Worm (Caenorhabditis elegans) whole organism, mixed stage, embryonic: ENCODE data around the gene str-206.

Experiments used
- blmp-1 ChIP-seq: fragments of 150-350 bp; optimal IDR thresholded peaks from 2 replicates; lab custom pipeline; 2014; ENCODE audit warnings: missing biosample characterization, missing genetic modification characterization
- ceh-43 ChIP-seq: fragments of 200-800 bp; sonication (Bioruptor generic); optimal IDR thresholded peaks from 2 replicates; lab custom pipeline; 2018; ENCODE audit warnings: mild to moderate bottlenecking, missing genetic modification characterization, moderate library complexity, missing compliant biosample characterization
- ces-1 ChIP-seq: fragments of 150-350 bp; optimal IDR thresholded peaks from 2 replicates; lab custom pipeline; 2014; ENCODE audit warnings: missing biosample characterization, missing genetic modification reagents, missing genetic modification characterization
- elt-1 ChIP-seq: sonication (generic microtip); optimal IDR thresholded peaks from 2 replicates; lab custom pipeline; 2017; ENCODE audit warnings: missing genetic modification characterization, mild to moderate bottlenecking, missing compliant biosample characterization, antibody characterized with exemption, moderate library complexity, borderline replicate concordance; ENCODE audit not compliant: insufficient read depth
- elt-3 ChIP-seq: fragments of 150-350 bp; optimal IDR thresholded peaks from 2 replicates; lab custom pipeline; 2014; ENCODE audit warnings: missing biosample characterization, missing genetic modification characterization
- lsy-2 ChIP-seq: fragments of 150-350 bp; optimal IDR thresholded peaks from 2 replicates; lab custom pipeline; 2014; ENCODE audit warnings: missing biosample characterization, missing genetic modification characterization
- mab-5 ChIP-seq: fragments of 150-350 bp; optimal IDR thresholded peaks from 2 replicates; lab custom pipeline; 2014; ENCODE audit warnings: missing biosample characterization, missing genetic modification characterization
- nhr-12 ChIP-seq: fragments of 150-350 bp; optimal IDR thresholded peaks from 2 replicates; lab custom pipeline; 2014; ENCODE audit warnings: missing biosample characterization, missing genetic modification characterization
- nhr-28 ChIP-seq: fragments of 150-350 bp; optimal IDR thresholded peaks from 2 replicates; lab custom pipeline; 2014; ENCODE audit warnings: missing biosample characterization, missing genetic modification characterization
- nhr-76 ChIP-seq: sonication (generic microtip); optimal IDR thresholded peaks from 2 replicates; lab custom pipeline; 2017; ENCODE audit warnings: missing biosample characterization, missing genetic modification characterization
- snpc-4 ChIP-seq: fragments of 150-350 bp; optimal IDR thresholded peaks from 2 replicates; lab custom pipeline; 2014; ENCODE audit warnings: missing biosample characterization, missing genetic modification characterization
- tbx-8 ChIP-seq: fragments of 200-800 bp; sonication (Bioruptor generic); optimal IDR thresholded peaks from 2 replicates; lab custom pipeline; 2018; ENCODE audit warnings: mild to moderate bottlenecking, missing genetic modification characterization, moderate library complexity, missing compliant biosample characterization
- unc-62 ChIP-seq: fragments of 150-350 bp; optimal IDR thresholded peaks from 2 replicates; lab custom pipeline; 2014; ENCODE audit warnings: missing biosample characterization, missing genetic modification reagents, missing genetic modification characterization

- TF ChIP-seq nhr-76 (no peak), blmp-1 (tag; lab: Kevin White, UChicago) (no peak), nhr-12 (tag; lab: Kevin White, UChicago) (no peak), elt-3 (tag; lab: Kevin White, UChicago) (peak; percentile 80), lsy-2 (peak; percentile 39), snpc-4 (no peak), mab-5 (tag; lab: Kevin White, UChicago) (no peak), unc-62 (GFP tag; lab: Kevin White, UChicago) (peak; percentile 92), nhr-28 (no peak), elt-1 (tag; lab: Kevin White, UChicago) (peak; percentile 49), tbx-8 (no peak), ceh-43 (GFP tag; lab: Kevin White, UChicago) (no peak), ces-1 (peak; percentile 61)
Observed at ce11 chrV:6246454-6246981, 28.6 kb downstream of the str-206 start, which contains the start of gene dmd-7.
